Fruit fly (Drosophila melanogaster) whole organism, prepupa: ENCODE measurements around the gene CG13023.

ENCODE experiments used
- CG3032 ChIP-seq: fragments of 200-800 bp; optimal IDR thresholded peaks from 2 replicates; lab custom pipeline; 2019; ENCODE audit warnings: missing biosample characterization, mild to moderate bottlenecking, missing genetic modification characterization, moderate library complexity
- CG31627 ChIP-seq: fragments of 200-800 bp; sonication (Bioruptor generic); optimal IDR thresholded peaks from 3 replicates; lab custom pipeline; 2016; ENCODE audit warnings: missing biosample characterization, missing genetic modification characterization
- CG6276 ChIP-seq: fragments of 200-800 bp; sonication (Bioruptor generic); optimal IDR thresholded peaks from 2 replicates; lab custom pipeline; 2017; ENCODE audit warnings: missing biosample characterization, mild to moderate bottlenecking, missing genetic modification characterization
- Lpt ChIP-seq: fragments of 200-800 bp; sonication (Bioruptor generic); optimal IDR thresholded peaks from 3 replicates; lab custom pipeline; 2016; ENCODE audit warnings: missing biosample characterization, missing genetic modification characterization
- OdsH ChIP-seq: fragments of 200-800 bp; sonication (Bioruptor generic); optimal IDR thresholded peaks from 3 replicates; lab custom pipeline; 2016; ENCODE audit warnings: missing biosample characterization, missing genetic modification characterization
- Smox ChIP-seq: fragments of 200-800 bp; sonication (Bioruptor generic); optimal IDR thresholded peaks from 3 replicates; lab custom pipeline; 2016; ENCODE audit warnings: missing biosample characterization, missing genetic modification characterization
- Sox102F ChIP-seq: fragments of 200-800 bp; sonication (Bioruptor generic); optimal IDR thresholded peaks from 2 replicates; lab custom pipeline; 2016; ENCODE audit warnings: missing biosample characterization, mild to moderate bottlenecking, missing genetic modification characterization
- dac ChIP-seq: fragments of 200-800 bp; sonication (Bioruptor generic); optimal IDR thresholded peaks from 2 replicates; lab custom pipeline; 2017; ENCODE audit warnings: missing biosample characterization, mild to moderate bottlenecking, missing genetic modification characterization

dm6 chr3L:16878830-16879536 is 48.3 kb downstream of the CG13023 start:
- TF ChIP-seq OdsH (no peak), dac (GFP tag; lab: Kevin White, UChicago) (no peak), Sox102F (GFP tag; lab: Kevin White, UChicago) (no peak), CG31627 (GFP tag; lab: Kevin White, UChicago) (no peak), Lpt (no peak), CG6276 (GFP tag; lab: Kevin White, UChicago) (no peak), Smox (GFP tag; lab: Kevin White, UChicago) (no peak), CG3032 (no peak)
